Worm (Caenorhabditis elegans): ENCODE results near the gene smf-3.

The smf-3 gene

ce11 chrIV:2601988-2602861, 16.4 kb upstream of the smf-3 start (continued):
- TF ChIP-seq ceh-2 (tag; optimal IDR thresholded peaks at IDR 0.05) = peak; percentile 23
- peak; percentile 68 for TF ChIP-seq tbx-2 (tag; optimal IDR thresholded peaks at IDR 0.05)

DNA sequence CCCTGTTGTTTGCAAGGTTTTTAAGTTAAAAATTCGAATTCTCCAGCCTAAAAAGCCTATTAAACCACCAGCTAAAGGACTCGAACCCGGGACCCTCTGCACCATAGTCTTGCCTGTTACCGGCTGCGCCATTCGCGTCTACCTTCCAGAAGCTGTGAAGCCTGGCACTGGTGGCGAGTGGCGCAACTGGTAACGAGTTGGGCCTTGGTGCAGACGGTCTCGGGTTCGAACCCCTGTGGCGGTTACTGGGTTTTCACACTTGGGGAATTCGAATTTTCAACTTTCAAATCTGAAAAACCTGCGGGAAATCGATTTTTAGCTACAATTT, 15.8 kb upstream of the smf-3 start:
- TF ChIP-seq nhr-232 (tag; optimal IDR thresholded peaks at IDR 0.05) (no peak), ttx-3 (tag; optimal IDR thresholded peaks at IDR 0.05) (no peak), ceh-2 (tag; optimal IDR thresholded peaks at IDR 0.05) (no peak), ceh-18 (tag; optimal IDR thresholded peaks at IDR 0.05) (no peak), fkh-10 (GFP tag; optimal IDR thresholded peaks at IDR 0.05) (no peak), ceh-24 (tag; optimal IDR thresholded peaks at IDR 0.05) (no peak), che-1 (tag; optimal IDR thresholded peaks at IDR 0.05) (no peak), ahr-1 (tag; optimal IDR thresholded peaks at IDR 0.05) (no peak), ceh-6 (GFP tag; optimal IDR thresholded peaks at IDR 0.05) (no peak), pha-4 (tag; optimal IDR thresholded peaks at IDR 0.05) (no peak), eyg-1 (tag; optimal IDR thresholded peaks at IDR 0.05) (no peak), Y22D7AL.16 (tag; optimal IDR thresholded peaks at IDR 0.05) (no peak), lim-6 (tag; optimal IDR thresholded peaks at IDR 0.05) (no peak), zip-5 (tag; optimal IDR thresholded peaks at IDR 0.05) (no peak), elt-2 (tag; optimal IDR thresholded peaks at IDR 0.05) (no peak)

ce11 chrIV:2603556-2604021, 15.1 kb upstream of the smf-3 start:
- TF ChIP-seq ceh-31 (tag; optimal IDR thresholded peaks at IDR 0.05) (peak; percentile 0), tbx-2 (tag; optimal IDR thresholded peaks at IDR 0.05) (peak; percentile 12), che-1 (tag; optimal IDR thresholded peaks at IDR 0.05) (no peak), hlh-30 (tag; optimal IDR thresholded peaks at IDR 0.05; ENCODE audit: insufficient read depth) (peak; percentile 87), hlh-13 (GFP tag; optimal IDR thresholded peaks at IDR 0.05) (peak; percentile 0), mec-3 (tag; optimal IDR thresholded peaks at IDR 0.05; ENCODE audit: borderline replicate concordance) (no peak)

ce11 chrIV:2606572-2606971, 12.1 kb upstream of the smf-3 start:
- TF ChIP-seq hlh-30 (tag; optimal IDR thresholded peaks at IDR 0.05; ENCODE audit: insufficient read depth) (no peak), lim-6 (tag; optimal IDR thresholded peaks at IDR 0.05) (no peak), unc-55 (GFP tag; optimal IDR thresholded peaks at IDR 0.05) (no peak), T23F11.4 (GFP tag; optimal IDR thresholded peaks at IDR 0.05) (no peak), ama-1 (optimal IDR thresholded peaks at IDR 0.05) (no peak), pag-3 (tag; optimal IDR thresholded peaks at IDR 0.05; ENCODE audit: borderline replicate concordance) (no peak), K02D7.2 (tag; optimal IDR thresholded peaks at IDR 0.05) (no peak), pha-4 (tag; optimal IDR thresholded peaks at IDR 0.05) (no peak), dve-1 (tag; optimal IDR thresholded peaks at IDR 0.05) (no peak), ceh-19 (GFP tag; optimal IDR thresholded peaks at IDR 0.05) (no peak), unc-3 (GFP tag; conservative IDR thresholded peaks at IDR 0.05) (no peak), unc-3 (tag; optimal IDR thresholded peaks at IDR 0.05) (no peak), fax-1 (tag; optimal IDR thresholded peaks at IDR 0.05) (no peak), C38D4.7 (GFP tag; optimal IDR thresholded peaks at IDR 0.05) (no peak), lin-11 (tag; optimal IDR thresholded peaks at IDR 0.05) (no peak), pha-2 (tag; optimal IDR thresholded peaks at IDR 0.05) (no peak), K09A11.1 (tag; optimal IDR thresholded peaks at IDR 0.05; ENCODE audit: insufficient read depth) (no peak), ceh-2 (tag; optimal IDR thresholded peaks at IDR 0.05) (no peak), nhr-11 (tag; optimal IDR thresholded peaks at IDR 0.05) (no peak), dmd-4 (tag; optimal IDR thresholded peaks at IDR 0.05; ENCODE audit: borderline replicate concordance) (no peak), pax-1 (tag; optimal IDR thresholded peaks at IDR 0.05) (no peak)
